Worm (Caenorhabditis elegans) whole organism, late embryonic: Measurements from ENCODE around the gene C18A3.11.

Source experiments
- Y22D7AL.16 ChIP-seq: sonication (generic microtip); optimal IDR thresholded peaks from 2 replicates; lab custom pipeline; 2016; ENCODE audit warnings: missing genetic modification characterization, missing compliant biosample characterization
- ahr-1 ChIP-seq: sonication (generic microtip); optimal IDR thresholded peaks from 2 replicates; lab custom pipeline; 2016; ENCODE audit warnings: missing genetic modification characterization, missing compliant biosample characterization
- ceh-19 ChIP-seq: fragments of 200-800 bp; sonication (Bioruptor generic); optimal IDR thresholded peaks from 2 replicates; lab custom pipeline; 2018; ENCODE audit warnings: mild to moderate bottlenecking, missing genetic modification characterization, missing compliant biosample characterization
- hlh-30 ChIP-seq: sonication (generic microtip); optimal IDR thresholded peaks from 2 replicates; lab custom pipeline; 2017; ENCODE audit warnings: antibody characterized with exemption, missing genetic modification characterization, missing compliant biosample characterization; ENCODE audit not compliant: insufficient read depth
- hlh-6 ChIP-seq: sonication (generic microtip); optimal IDR thresholded peaks from 2 replicates; lab custom pipeline; 2016; ENCODE audit warnings: missing genotype, missing genetic modification characterization, missing compliant biosample characterization
- lim-6 ChIP-seq: sonication (generic microtip); optimal IDR thresholded peaks from 2 replicates; lab custom pipeline; 2016; ENCODE audit warnings: missing genetic modification characterization, missing compliant biosample characterization
- mec-3 ChIP-seq: sonication (generic microtip); optimal IDR thresholded peaks from 2 replicates; lab custom pipeline; 2016; ENCODE audit warnings: borderline replicate concordance, missing genetic modification characterization, missing compliant biosample characterization
- odd-2 ChIP-seq: sonication (generic microtip); optimal IDR thresholded peaks from 2 replicates; lab custom pipeline; 2017; ENCODE audit warnings: antibody characterized with exemption, mild to moderate bottlenecking, missing genetic modification characterization, missing compliant biosample characterization
- pha-4 ChIP-seq: fragments of 150-350 bp; optimal IDR thresholded peaks from 2 replicates; lab custom pipeline; 2018; ENCODE audit warnings: missing biosample characterization, missing genetic modification reagents, missing genetic modification characterization
- pqm-1 ChIP-seq: sonication (generic microtip); optimal IDR thresholded peaks from 2 replicates; lab custom pipeline; 2016; ENCODE audit warnings: missing genetic modification characterization, missing compliant biosample characterization
- tbx-7 ChIP-seq: sonication (generic microtip); optimal IDR thresholded peaks from 2 replicates; lab custom pipeline; 2016; ENCODE audit warnings: missing genotype, missing genetic modification characterization, missing compliant biosample characterization
- unc-86 ChIP-seq: sonication (generic microtip); optimal IDR thresholded peaks from 2 replicates; lab custom pipeline; 2016; ENCODE audit warnings: missing genetic modification characterization, missing compliant biosample characterization

ce11 chrII:5715745-5716357, 15.0 kb upstream of the C18A3.11 start, which contains the start of the genes C18A3.10 and C18A3.3:
- no peak for TF ChIP-seq lim-6 (tag; lab: Kevin White, UChicago)
- no peak for TF ChIP-seq tbx-7 (tag; lab: Kevin White, UChicago)
- no peak for TF ChIP-seq Y22D7AL.16
- TF ChIP-seq pha-4: no peak
- no peak for TF ChIP-seq ceh-19 (GFP tag; lab: Kevin White, UChicago)
- TF ChIP-seq hlh-6 (tag; lab: Kevin White, UChicago): no peak
- TF ChIP-seq pqm-1 (tag; lab: Kevin White, UChicago): no peak
- TF ChIP-seq ahr-1 (tag; lab: Kevin White, UChicago): no peak
- TF ChIP-seq odd-2: no peak
- TF ChIP-seq hlh-30 (tag; lab: Kevin White, UChicago): no peak
- no peak for TF ChIP-seq mec-3
- TF ChIP-seq unc-86 (tag; lab: Kevin White, UChicago): no peak
